1 fruit fly cellular context compared by ENCODE assay signal in the genomic region with DNA sequence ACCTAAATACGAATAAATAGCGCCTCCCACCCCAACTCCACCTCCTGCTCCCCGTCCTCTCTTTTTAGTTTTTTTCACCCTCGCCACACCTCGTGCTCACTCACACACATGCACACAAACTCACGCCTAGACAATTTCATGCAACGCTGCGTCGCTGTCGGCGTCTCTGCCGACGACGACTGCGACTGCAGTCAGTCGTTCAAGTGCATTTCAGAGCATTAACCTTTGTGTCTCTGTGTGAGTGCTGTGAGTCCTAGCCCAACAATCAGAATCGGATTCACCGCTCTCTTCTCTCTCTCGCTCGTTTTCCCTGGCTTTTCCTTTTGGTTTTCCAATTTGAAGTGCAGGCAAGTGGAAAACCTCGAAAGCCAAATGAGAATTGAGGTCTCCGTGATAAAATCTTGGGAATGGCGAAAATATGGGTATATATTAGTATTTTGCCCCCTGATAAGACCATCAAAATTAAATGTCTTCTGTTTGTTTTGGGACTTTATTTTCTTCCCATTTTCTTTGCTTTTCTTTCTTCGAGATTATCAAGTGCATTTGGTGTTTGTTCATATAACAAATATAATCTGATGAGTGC.
TF ChIP-seq lines count a peak whose summit lies in the region.

No protein-coding gene starts in this region.

TF ChIP-seq in whole organism, embryonic, 481 proteins besides CTCF, POLR2A, EP300 and RAD21 (continued from another document):
- peak; percentile 73 for TF ChIP-seq CG18011 (GFP tag; optimal IDR thresholded peaks at IDR 0.05; lab: Kevin White, UChicago)
- peak; percentile 52 for TF ChIP-seq pros (GFP tag; optimal IDR thresholded peaks at IDR 0.05; lab: Kevin White, UChicago)
- TF ChIP-seq yki (optimal IDR thresholded peaks at IDR 0.05; lab: Kevin White, UChicago) = peak; percentile 7
- peak in 1 of 2 experiments; percentile 67 for TF ChIP-seq Trl (optimal IDR thresholded peaks at IDR 0.05; lab: Kevin White, UChicago)
- no peak for TF ChIP-seq Trl (GFP tag; optimal IDR thresholded peaks at IDR 0.05; lab: Kevin White, UChicago)
- 0 out of 4 replicates have a peak, but pooled peaks have one; percentile 29 for TF ChIP-seq chinmo (GFP tag; IDR thresholded peaks at IDR 0.05; lab: Robert Waterston, UW; ENCODE audit: partially characterized antibody)
- TF ChIP-seq tll (GFP tag; optimal IDR thresholded peaks at IDR 0.05; lab: Kevin White, UChicago) = peak in 1 of 2 experiments; percentile 20
- TF ChIP-seq cg (GFP tag; optimal IDR thresholded peaks at IDR 0.05; lab: Kevin White, UChicago) = peak; percentile 83
- peak; percentile 80 for TF ChIP-seq Adf1 (GFP tag; IDR thresholded peaks at IDR 0.05; lab: Robert Waterston, UW)
- TF ChIP-seq nom (GFP tag; optimal IDR thresholded peaks at IDR 0.05; lab: Kevin White, UChicago) = peak; percentile 13
- TF ChIP-seq vvl (GFP tag; IDR thresholded peaks at IDR 0.05; lab: Robert Waterston, UW) = peak; percentile 30; the same call in 1 of the 2 replicates
- peak; percentile 52; the same call in 1 of the 3 replicates for TF ChIP-seq z (GFP tag; IDR thresholded peaks at IDR 0.05; lab: Robert Waterston, UW)
- no peak for TF ChIP-seq Antp (GFP tag; optimal IDR thresholded peaks at IDR 0.05; lab: Kevin White, UChicago)
- TF ChIP-seq Doc2 (GFP tag; IDR thresholded peaks at IDR 0.05; lab: Robert Waterston, UW) = no peak
- no peak for TF ChIP-seq CG3407 (GFP tag; optimal IDR thresholded peaks at IDR 0.05; lab: Kevin White, UChicago)
- peak; percentile 58 for TF ChIP-seq Blimp-1 (GFP tag; optimal IDR thresholded peaks at IDR 0.05; lab: Kevin White, UChicago)
- TF ChIP-seq rib (GFP tag; IDR thresholded peaks at IDR 0.05; lab: Robert Waterston, UW) = peak; percentile 70; the same call in 1 of the 2 replicates
- TF ChIP-seq ato (GFP tag; IDR thresholded peaks at IDR 0.05; lab: Robert Waterston, UW; ENCODE audit: partially characterized antibody) = 0 out of 2 replicates have a peak, but pooled peaks have one; percentile 25
- TF ChIP-seq insv (GFP tag; optimal IDR thresholded peaks at IDR 0.05; lab: Kevin White, UChicago) = peak in 1 of 2 experiments; percentile 82
- TF ChIP-seq grn (GFP tag; optimal IDR thresholded peaks at IDR 0.05; lab: Kevin White, UChicago) = peak; percentile 46
- peak; percentile 48 for TF ChIP-seq nerfin-1 (tag; optimal IDR thresholded peaks at IDR 0.05; lab: Kevin White, UChicago)
- peak in 1 of 2 experiments; percentile 38 for TF ChIP-seq eve (GFP tag; optimal IDR thresholded peaks at IDR 0.05; lab: Kevin White, UChicago)
- peak; percentile 38 for TF ChIP-seq kni (GFP tag; optimal IDR thresholded peaks at IDR 0.05; lab: Kevin White, UChicago)
- TF ChIP-seq Oaz (GFP tag; IDR thresholded peaks at IDR 0.05; lab: Robert Waterston, UW) = no peak
